Worm (Caenorhabditis elegans) whole organism, late embryonic: ENCODE data around the gene srh-22.

Experiments
- Y22D7AL.16 ChIP-seq: sonication (generic microtip); optimal IDR thresholded peaks from 2 replicates; lab custom pipeline; 2016; ENCODE audit warnings: missing genetic modification characterization, missing compliant biosample characterization
- ama-1 ChIP-seq: fragments of 150-350 bp; optimal IDR thresholded peaks from 2 replicates; lab custom pipeline; 2014
- ceh-14 ChIP-seq: sonication (generic microtip); optimal IDR thresholded peaks from 2 replicates; lab custom pipeline; 2016; ENCODE audit warnings: missing genotype, missing genetic modification characterization, missing compliant biosample characterization
- dve-1 ChIP-seq: sonication (generic microtip); optimal IDR thresholded peaks from 2 replicates; lab custom pipeline; 2017; ENCODE audit warnings: antibody characterized with exemption, mild to moderate bottlenecking, missing genetic modification characterization, missing compliant biosample characterization
- ets-4 ChIP-seq: sonication (generic microtip); optimal IDR thresholded peaks from 2 replicates; lab custom pipeline; 2016; ENCODE audit warnings: missing genetic modification characterization, missing compliant biosample characterization
- nhr-11 ChIP-seq: fragments of 150-350 bp; optimal IDR thresholded peaks from 2 replicates; lab custom pipeline; 2014; ENCODE audit warnings: missing biosample characterization, missing genetic modification characterization
- npax-4 ChIP-seq: sonication (generic microtip); optimal IDR thresholded peaks from 2 replicates; lab custom pipeline; 2016; ENCODE audit warnings: missing genetic modification characterization, missing compliant biosample characterization
- pag-3 ChIP-seq: sonication (generic microtip); optimal IDR thresholded peaks from 2 replicates; lab custom pipeline; 2016; ENCODE audit warnings: missing compliant biosample characterization, missing genetic modification characterization, borderline replicate concordance
- pqm-1 ChIP-seq: sonication (generic microtip); optimal IDR thresholded peaks from 2 replicates; lab custom pipeline; 2016; ENCODE audit warnings: missing genetic modification characterization, missing compliant biosample characterization
- tbx-7 ChIP-seq: sonication (generic microtip); optimal IDR thresholded peaks from 2 replicates; lab custom pipeline; 2016; ENCODE audit warnings: missing genotype, missing genetic modification characterization, missing compliant biosample characterization

- no peak for TF ChIP-seq ets-4 (tag; lab: Kevin White, UChicago)
- no peak for TF ChIP-seq nhr-11 (tag; lab: Kevin White, UChicago)
- no peak for TF ChIP-seq ama-1 (lab: Kevin White, UChicago)
- TF ChIP-seq pqm-1 (tag; lab: Kevin White, UChicago): no peak
- TF ChIP-seq ceh-14 (tag; lab: Kevin White, UChicago): no peak
- TF ChIP-seq pag-3 (tag; lab: Kevin White, UChicago): no peak
- no peak for TF ChIP-seq Y22D7AL.16
- no peak for TF ChIP-seq tbx-7
- no peak for TF ChIP-seq npax-4 (tag; lab: Kevin White, UChicago)
- TF ChIP-seq dve-1 (tag; lab: Kevin White, UChicago): no peak
Observed at ce11 chrV:4969503-4969902, 47.4 kb downstream of the srh-22 start.
